Fruit fly (Drosophila melanogaster) Kc167 (cell line): Measurements from ENCODE around the gene CG14073.

ENCODE experiments used
- h ChIP-seq: fragments of >200 bp; optimal IDR thresholded peaks from 3 replicates; lab custom pipeline; 2018; ENCODE audit warnings: missing external identifiers
- insv ChIP-seq: fragments of >200 bp; optimal IDR thresholded peaks from 3 replicates; lab custom pipeline; 2018; ENCODE audit warnings: missing external identifiers
- psq ChIP-seq: fragments of >200 bp; optimal IDR thresholded peaks from 2 replicates; lab custom pipeline; 2017; ENCODE audit warnings: missing external identifiers

DNA sequence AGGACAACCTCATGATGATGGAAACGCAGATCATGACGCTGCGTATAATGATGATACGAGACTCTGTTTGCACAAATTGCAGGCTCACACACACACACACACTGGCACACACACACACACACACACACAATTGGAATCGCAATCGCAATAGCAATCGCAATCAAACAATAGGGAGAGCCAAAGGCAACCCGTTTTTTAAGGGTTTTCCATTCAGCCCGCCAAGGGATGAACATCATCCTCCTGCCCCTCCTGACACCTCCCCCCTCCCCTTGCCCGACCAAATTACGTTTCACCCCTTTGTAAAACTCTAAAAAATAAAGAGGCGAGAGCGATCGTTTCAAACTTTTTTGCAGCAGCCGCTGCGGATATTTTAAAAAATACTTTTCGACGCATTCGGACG lies 31.7 kb upstream of the CG14073 start:
- TF ChIP-seq h (lab: Kevin White, UChicago) = no peak
- no peak for TF ChIP-seq insv (lab: Kevin White, UChicago)
- no peak for TF ChIP-seq psq (lab: Kevin White, UChicago)
